Worm (Caenorhabditis elegans) whole organism, L1 larva: ENCODE measurements around the gene ceh-86.

Experiments
- nhr-11 ChIP-seq: fragments of 150-350 bp; optimal IDR thresholded peaks from 2 replicates; lab custom pipeline; 2014; ENCODE audit warnings: missing biosample characterization, missing genetic modification characterization
- nhr-19 ChIP-seq: fragments of 200-800 bp; sonication (Bioruptor generic); conservative IDR thresholded peaks from 2 replicates; pipeline ENCODE4 v1.3.6; 2022; ENCODE audit warnings: missing genetic modification characterization, missing compliant biosample characterization
- xbp-1 ChIP-seq: sonication (generic microtip); optimal IDR thresholded peaks from 2 replicates; lab custom pipeline; 2016; ENCODE audit warnings: missing genetic modification characterization, missing compliant biosample characterization

DNA sequence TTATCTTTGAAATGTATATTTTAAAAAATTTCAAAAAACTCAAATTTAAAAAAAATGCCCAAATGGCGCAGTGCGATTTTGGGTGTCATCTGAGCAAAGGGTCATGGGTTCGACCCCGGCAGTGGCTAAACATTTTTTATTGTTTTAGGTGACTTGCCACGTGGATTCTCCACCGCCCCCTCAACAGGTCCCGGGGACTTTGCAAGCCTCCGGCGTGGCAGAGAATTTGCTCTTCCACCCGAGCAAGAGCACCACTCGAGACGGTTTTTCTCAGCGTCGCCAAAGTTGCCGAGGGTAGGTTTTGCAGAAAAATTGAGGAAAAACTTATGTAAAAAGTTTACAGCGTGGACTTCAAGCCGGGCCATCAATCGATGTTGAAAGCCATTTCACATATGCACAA, 13.3 kb upstream of the ceh-86 start:
- no peak for TF ChIP-seq xbp-1 (tag; lab: Kevin White, UChicago)
- TF ChIP-seq nhr-19: no peak
- TF ChIP-seq nhr-11 (tag; lab: Kevin White, UChicago): no peak
